Fruit fly (Drosophila melanogaster): ENCODE results near the gene for.

The for gene

DNA sequence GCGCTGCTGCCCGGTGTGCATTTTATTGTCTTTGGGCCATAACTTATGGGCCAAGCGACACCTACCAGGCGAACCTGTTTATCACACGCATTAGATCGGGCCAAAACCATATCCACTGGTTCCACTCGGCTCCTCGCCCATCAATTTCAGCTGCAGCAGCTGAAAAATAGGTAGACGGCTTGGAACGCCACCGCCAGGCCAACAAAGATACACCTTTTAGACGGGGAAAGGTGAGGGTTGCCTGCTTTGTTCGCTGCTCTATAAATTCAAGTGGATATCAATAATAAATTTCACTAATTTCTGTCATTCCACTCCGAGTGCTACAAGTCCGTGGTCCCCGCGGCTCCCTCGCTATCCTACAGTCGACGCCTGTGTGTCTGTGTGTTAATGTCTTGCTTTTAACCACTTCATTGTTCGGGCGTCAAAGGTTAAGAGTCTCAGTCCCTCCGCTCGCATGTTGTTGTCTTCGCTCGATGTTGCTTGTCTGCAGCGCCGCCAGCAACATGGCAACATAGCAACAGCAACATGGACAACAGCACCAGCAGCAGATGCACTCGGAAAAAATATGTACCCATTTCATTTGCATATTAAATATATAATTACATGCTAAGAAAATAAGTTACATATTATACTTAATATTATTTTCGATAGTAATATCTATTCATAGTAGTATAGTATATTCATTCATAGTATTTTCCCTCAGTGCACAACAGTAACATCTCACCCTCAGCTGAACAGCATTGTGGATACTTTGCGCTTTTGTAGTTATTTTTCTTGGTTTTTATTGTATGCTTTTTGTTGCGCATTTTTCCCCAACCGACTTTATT lies 68.6 kb downstream of the for start (continued):
- no peak for TF ChIP-seq mirr (GFP tag; optimal IDR thresholded peaks at IDR 0.05)
- TF ChIP-seq caup (GFP tag; optimal IDR thresholded peaks at IDR 0.05; ENCODE audit: severe bottlenecking) = peak; percentile 35
- TF ChIP-seq kay (GFP tag; optimal IDR thresholded peaks at IDR 0.05) = peak; percentile 26
- no peak for TF ChIP-seq bigmax (GFP tag; optimal IDR thresholded peaks at IDR 0.05)
- TF ChIP-seq ato (GFP tag; IDR thresholded peaks at IDR 0.05; ENCODE audit: partially characterized antibody) = no peak
- peak; percentile 73; the same call in 2 of the 3 replicates for TF ChIP-seq z (GFP tag; IDR thresholded peaks at IDR 0.05)
- peak; percentile 12 for TF ChIP-seq CG17186 (GFP tag; optimal IDR thresholded peaks at IDR 0.05)
- TF ChIP-seq tup (GFP tag; optimal IDR thresholded peaks at IDR 0.05) = no peak
- no peak for TF ChIP-seq repo (GFP tag; optimal IDR thresholded peaks at IDR 0.05)
- peak; percentile 84 for TF ChIP-seq CG34422 (GFP tag; IDR thresholded peaks at IDR 0.05)
- peak; percentile 71 for TF ChIP-seq CG5180 (GFP tag; optimal IDR thresholded peaks at IDR 0.05)
- no peak for TF ChIP-seq D19B (GFP tag; optimal IDR thresholded peaks at IDR 0.05)
- peak; percentile 45 for TF ChIP-seq Dek (tag; optimal IDR thresholded peaks at IDR 0.05)
- peak; percentile 72 for TF ChIP-seq ranshi (GFP tag; IDR thresholded peaks at IDR 0.05)
- TF ChIP-seq CG3726 (GFP tag; IDR thresholded peaks at IDR 0.05) = peak; percentile 46; the same call in 1 of the 3 replicates
- TF ChIP-seq CG12659 (GFP tag; optimal IDR thresholded peaks at IDR 0.05) = peak; percentile 59
- peak in 1 of 3 experiments; percentile 95 for TF ChIP-seq lola (GFP tag; optimal IDR thresholded peaks at IDR 0.05)
- TF ChIP-seq Side (GFP tag; optimal IDR thresholded peaks at IDR 0.05) = no peak
- TF ChIP-seq E2f1 (GFP tag; IDR thresholded peaks at IDR 0.05) = peak; percentile 90
- TF ChIP-seq Atf3 (GFP tag; optimal IDR thresholded peaks at IDR 0.05) = no peak
- no peak for TF ChIP-seq CG6854 (GFP tag; optimal IDR thresholded peaks at IDR 0.05)
- peak; percentile 89 for TF ChIP-seq Spps (tag; optimal IDR thresholded peaks at IDR 0.05)
- TF ChIP-seq CG18011 (GFP tag; optimal IDR thresholded peaks at IDR 0.05) = no peak
- peak; percentile 93 for TF ChIP-seq CG8924 (tag; optimal IDR thresholded peaks at IDR 0.05)
- TF ChIP-seq CG12391 (tag; optimal IDR thresholded peaks at IDR 0.05) = peak; percentile 92
- peak; percentile 30 for TF ChIP-seq Usf (GFP tag; optimal IDR thresholded peaks at IDR 0.05)
- peak; percentile 88 for TF ChIP-seq zen (tag; optimal IDR thresholded peaks at IDR 0.05)
- TF ChIP-seq CG14667 (GFP tag; IDR thresholded peaks at IDR 0.05) = peak; percentile 62
- peak; percentile 87 for TF ChIP-seq CG7556 (GFP tag; optimal IDR thresholded peaks at IDR 0.05)
- TF ChIP-seq CG3407 (GFP tag; optimal IDR thresholded peaks at IDR 0.05) = peak; percentile 75
- no peak for TF ChIP-seq CG1792 (GFP tag; optimal IDR thresholded peaks at IDR 0.05)
- peak; percentile 66 for TF ChIP-seq bcd (GFP tag; optimal IDR thresholded peaks at IDR 0.05)
- peak; percentile 88 for TF ChIP-seq CoRest (tag; optimal IDR thresholded peaks at IDR 0.05)
- peak; percentile 94 for TF ChIP-seq sob (GFP tag; IDR thresholded peaks at IDR 0.05)
- TF ChIP-seq Deaf1 (tag; optimal IDR thresholded peaks at IDR 0.05) = peak; percentile 49
- TF ChIP-seq psq (GFP tag; optimal IDR thresholded peaks at IDR 0.05) = peak; percentile 45
- TF ChIP-seq sens (GFP tag) = peak; percentile 84
- TF ChIP-seq CG15269 (tag; optimal IDR thresholded peaks at IDR 0.05) = peak; percentile 80
- peak; percentile 70 for TF ChIP-seq run (tag; optimal IDR thresholded peaks at IDR 0.05)
- TF ChIP-seq CG10462 (GFP tag; optimal IDR thresholded peaks at IDR 0.05) = peak; percentile 70
- no peak for TF ChIP-seq ash1 (GFP tag; optimal IDR thresholded peaks at IDR 0.05)
- TF ChIP-seq CG10654 (GFP tag; optimal IDR thresholded peaks at IDR 0.05) = peak; percentile 79
- no peak for TF ChIP-seq pho (GFP tag; optimal IDR thresholded peaks at IDR 0.05)
- TF ChIP-seq Camta (GFP tag; optimal IDR thresholded peaks at IDR 0.05) = no peak
- TF ChIP-seq Ets97D (GFP tag; optimal IDR thresholded peaks at IDR 0.05) = no peak
- no peak for TF ChIP-seq Nf-YC (tag; optimal IDR thresholded peaks at IDR 0.05)
- no peak for TF ChIP-seq CG1647 (GFP tag; optimal IDR thresholded peaks at IDR 0.05)
- TF ChIP-seq CG10979 (tag; optimal IDR thresholded peaks at IDR 0.05) = peak; percentile 95
- no peak for TF ChIP-seq Sin3A (optimal IDR thresholded peaks at IDR 0.05)
